Worm (Caenorhabditis elegans) whole organism, L3 larva: Measurements from ENCODE around the gene rmd-6.
"Not testable (repeated sequence)": the region's sequence is repeated elsewhere in the genome, so short reads cannot be mapped to it uniquely, and the experiment has no call there.

Experiments
- elt-2 ChIP-seq: sonication (generic microtip); optimal IDR thresholded peaks from 2 replicates; lab custom pipeline; 2016; ENCODE audit warnings: missing genetic modification reagents, mild to moderate bottlenecking, missing genetic modification characterization, missing compliant biosample characterization
- jun-1 ChIP-seq: fragments of 150-350 bp; optimal IDR thresholded peaks from 2 replicates; lab custom pipeline; 2014; ENCODE audit warnings: missing biosample characterization, missing genetic modification reagents, missing genetic modification characterization
- lin-39 ChIP-seq: fragments of 150-350 bp; optimal IDR thresholded peaks from 2 replicates; lab custom pipeline; 2018; ENCODE audit warnings: missing biosample characterization, missing genetic modification reagents, missing genetic modification characterization
- nhr-11 ChIP-seq: fragments of 150-350 bp; optimal IDR thresholded peaks from 2 replicates; lab custom pipeline; 2014; ENCODE audit warnings: missing biosample characterization, missing genetic modification characterization
- nhr-12 ChIP-seq: fragments of 150-350 bp; optimal IDR thresholded peaks from 2 replicates; lab custom pipeline; 2014; ENCODE audit warnings: missing biosample characterization, missing genetic modification characterization
- nhr-237 ChIP-seq: fragments of 150-350 bp; optimal IDR thresholded peaks from 2 replicates; lab custom pipeline; 2014; ENCODE audit warnings: missing biosample characterization, missing genetic modification characterization
- nhr-77 ChIP-seq: fragments of 150-350 bp; optimal IDR thresholded peaks from 2 replicates; lab custom pipeline; 2014; ENCODE audit warnings: missing biosample characterization, missing genetic modification characterization
- pha-4 ChIP-seq: fragments of 150-350 bp; optimal IDR thresholded peaks from 2 replicates; lab custom pipeline; 2014; ENCODE audit warnings: missing biosample characterization, missing genetic modification reagents, missing genetic modification characterization
- pqm-1 ChIP-seq: fragments of 150-350 bp; optimal IDR thresholded peaks from 2 replicates; lab custom pipeline; 2017; ENCODE audit warnings: missing biosample characterization, missing genetic modification characterization, inconsistent platforms
- skn-1 ChIP-seq: fragments of 150-350 bp; optimal IDR thresholded peaks from 2 replicates; lab custom pipeline; 2014; ENCODE audit warnings: missing biosample characterization, missing genetic modification characterization
- snpc-4 ChIP-seq: fragments of 150-350 bp; optimal IDR thresholded peaks from 2 replicates; lab custom pipeline; 2014; ENCODE audit warnings: missing biosample characterization, missing genetic modification characterization
- unc-62 ChIP-seq: fragments of 150-350 bp; sonication (generic microtip); optimal IDR thresholded peaks from 4 replicates; lab custom pipeline; 2014; ENCODE audit warnings: missing biosample characterization, missing genetic modification reagents, missing genetic modification characterization
- zag-1 ChIP-seq: fragments of 150-350 bp; optimal IDR thresholded peaks from 2 replicates; lab custom pipeline; 2014; ENCODE audit warnings: missing biosample characterization, missing genetic modification characterization
- ztf-11 ChIP-seq: fragments of 150-350 bp; optimal IDR thresholded peaks from 2 replicates; lab custom pipeline; 2014; ENCODE audit warnings: missing biosample characterization, missing genetic modification characterization

ce11 chrIV:5066887-5067286, 1.8 kb upstream of the rmd-6 start, which contains the start of gene ttbk-2.2:
- TF ChIP-seq skn-1; pha-4 (tag; lab: Kevin White, UChicago); nhr-77; ztf-11 (tag; lab: Kevin White, UChicago); pqm-1; jun-1 (tag; lab: Kevin White, UChicago); nhr-11 (tag; lab: Kevin White, UChicago); unc-62 (GFP tag; lab: Kevin White, UChicago); elt-2; lin-39 (tag; lab: Kevin White, UChicago); zag-1 (tag; lab: Kevin White, UChicago); nhr-12; snpc-4 (tag; lab: Kevin White, UChicago); nhr-237: not testable (repeated sequence)
